Fruit fly (Drosophila melanogaster): ENCODE data around the gene Sema5c.

Sema5c gene

dm6 chr3L:12081679-12082520 lies at the start of gene Sema5c:
Sema5c (minus strand) TSS chr3L:12081830.
- TF ChIP-seq h (optimal IDR thresholded peaks at IDR 0.05) = no peak

DNA sequence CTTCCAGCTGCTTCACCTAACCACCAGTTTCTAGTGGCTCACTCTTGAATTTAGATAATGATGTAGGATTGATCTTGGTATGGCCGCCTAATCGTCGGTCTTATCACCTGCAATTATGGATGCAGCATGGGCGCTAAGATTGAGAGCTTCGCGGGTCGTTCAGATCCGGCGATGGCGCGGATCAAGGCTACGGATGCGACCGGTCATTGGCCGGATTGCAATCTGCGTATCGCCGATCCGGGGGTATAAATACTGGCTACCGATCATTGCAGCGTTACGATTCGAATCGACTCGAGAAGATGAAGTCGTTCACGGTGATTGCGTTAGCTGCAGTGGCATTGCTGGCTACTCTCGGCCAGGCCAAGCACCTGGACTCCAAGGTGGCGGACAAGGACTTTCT lies 47.5 kb upstream of the Sema5c start, which contains the start of gene Lsp2:
TSS of gene Lsp2 (plus strand) at position 283 of the 400 bp plus-strand sequence.
- no peak for TF ChIP-seq insv (optimal IDR thresholded peaks at IDR 0.05)
- TF ChIP-seq Myc (optimal IDR thresholded peaks at IDR 0.05) = no peak
- no peak for TF ChIP-seq psq (optimal IDR thresholded peaks at IDR 0.05)
- no peak for TF ChIP-seq Sin3A (optimal IDR thresholded peaks at IDR 0.05)
- TF ChIP-seq h (optimal IDR thresholded peaks at IDR 0.05) = no peak
- TF ChIP-seq ttk (optimal IDR thresholded peaks at IDR 0.05) = no peak

DNA sequence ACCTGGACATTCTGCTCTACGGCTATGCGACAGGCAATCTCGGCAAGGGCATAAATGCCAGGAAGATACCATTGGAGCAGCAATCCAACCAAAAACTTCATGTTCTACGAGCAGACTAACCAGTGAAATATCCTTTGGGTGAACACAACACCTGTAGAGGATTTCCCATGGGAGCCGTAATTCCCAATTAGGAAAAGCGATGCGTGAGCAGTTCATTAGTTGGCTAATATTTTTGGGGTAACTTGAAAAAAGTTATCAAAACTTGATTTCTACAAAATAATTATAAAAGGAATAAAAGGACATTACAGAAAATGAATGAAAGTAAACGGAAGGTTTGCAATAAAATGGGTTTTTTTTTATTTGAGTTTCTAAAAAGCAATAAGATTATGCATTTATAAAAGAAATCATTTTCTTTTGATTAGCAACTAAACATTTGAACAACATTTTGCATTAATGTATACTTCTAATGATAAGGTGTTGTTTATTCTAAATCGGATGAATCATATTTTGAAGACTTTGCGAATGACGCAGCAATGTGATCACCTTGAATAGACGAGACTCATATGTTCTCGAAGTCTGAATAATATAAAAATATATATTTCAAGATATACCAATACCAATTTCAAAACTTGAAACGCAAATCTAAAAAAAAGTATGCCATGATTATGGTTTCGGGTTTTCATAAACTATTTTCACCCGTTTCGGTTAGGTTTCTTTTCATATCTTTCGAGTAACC lies 45.8 kb upstream of the Sema5c start, which contains the start of the genes Ir68b and CG34241:
TSS of gene Ir68b (minus strand) at position 101 of the 736 bp plus-strand sequence.
TSS of gene CG34241 (plus strand) at position 686 of the 736 bp plus-strand sequence.
- TF ChIP-seq Myc (optimal IDR thresholded peaks at IDR 0.05) (no peak), h (optimal IDR thresholded peaks at IDR 0.05) (no peak), psq (optimal IDR thresholded peaks at IDR 0.05) (no peak), Sin3A (optimal IDR thresholded peaks at IDR 0.05) (no peak), insv (optimal IDR thresholded peaks at IDR 0.05) (no peak), ttk (optimal IDR thresholded peaks at IDR 0.05) (no peak)

DNA sequence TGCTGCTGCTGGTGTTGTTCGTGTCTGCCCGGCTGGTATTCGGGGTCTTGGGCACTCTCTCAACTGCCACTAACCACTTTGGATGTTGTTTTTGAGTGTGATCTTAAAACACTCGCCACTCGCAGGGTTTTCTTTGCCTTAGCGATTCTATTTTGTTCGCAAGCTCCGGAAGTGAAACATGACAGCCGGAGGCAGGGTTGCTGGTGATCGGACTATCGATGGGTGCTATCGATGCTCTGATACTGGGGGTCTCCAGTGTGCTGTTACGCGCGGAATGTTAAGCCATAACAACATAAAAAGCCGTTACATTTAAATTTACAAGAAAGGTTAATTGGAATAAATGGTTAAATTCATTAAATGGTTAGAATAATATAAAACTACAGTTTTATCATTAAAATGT lies 43.3 kb upstream of the Sema5c start, which contains the start of gene yps:
TSS of gene yps (minus strand) at position 176 of the 400 bp plus-strand sequence.
- no peak for TF ChIP-seq h (optimal IDR thresholded peaks at IDR 0.05)
- no peak for TF ChIP-seq Myc (optimal IDR thresholded peaks at IDR 0.05)
- TF ChIP-seq insv (optimal IDR thresholded peaks at IDR 0.05) = no peak
- no peak for TF ChIP-seq ttk (optimal IDR thresholded peaks at IDR 0.05)
- TF ChIP-seq psq (optimal IDR thresholded peaks at IDR 0.05) = no peak
- TF ChIP-seq Sin3A (optimal IDR thresholded peaks at IDR 0.05) = no peak

- TF ChIP-seq psq (optimal IDR thresholded peaks at IDR 0.05) = no peak
- no peak for TF ChIP-seq Myc (optimal IDR thresholded peaks at IDR 0.05)
- TF ChIP-seq h (optimal IDR thresholded peaks at IDR 0.05) = no peak
- no peak for TF ChIP-seq Sin3A (optimal IDR thresholded peaks at IDR 0.05)
These were observed 42.5 kb upstream of the Sema5c start for dm6 chr3L:12124138-12124583.

dm6 chr3L:12122891-12123290 lies 41.3 kb upstream of the Sema5c start:
- TF ChIP-seq insv (optimal IDR thresholded peaks at IDR 0.05) (no peak), ttk (optimal IDR thresholded peaks at IDR 0.05) (no peak), Sin3A (optimal IDR thresholded peaks at IDR 0.05) (no peak), psq (optimal IDR thresholded peaks at IDR 0.05) (no peak), Myc (optimal IDR thresholded peaks at IDR 0.05) (no peak), h (optimal IDR thresholded peaks at IDR 0.05) (no peak)

- TF ChIP-seq psq (optimal IDR thresholded peaks at IDR 0.05) = no peak
- TF ChIP-seq h (optimal IDR thresholded peaks at IDR 0.05) = no peak
- TF ChIP-seq Myc (optimal IDR thresholded peaks at IDR 0.05) = no peak
- no peak for TF ChIP-seq Sin3A (optimal IDR thresholded peaks at IDR 0.05)
- no peak for TF ChIP-seq insv (optimal IDR thresholded peaks at IDR 0.05)
- no peak for TF ChIP-seq ttk (optimal IDR thresholded peaks at IDR 0.05)
These were observed 38.4 kb upstream of the Sema5c start, which contains the start of gene CG11560 for dm6 chr3L:12119875-12120485. CG11560 (plus strand) TSS chr3L:12120019.

- no peak for TF ChIP-seq ttk (optimal IDR thresholded peaks at IDR 0.05)
- TF ChIP-seq insv (optimal IDR thresholded peaks at IDR 0.05) = no peak
- no peak for TF ChIP-seq Sin3A (optimal IDR thresholded peaks at IDR 0.05)
- TF ChIP-seq Myc (optimal IDR thresholded peaks at IDR 0.05) = no peak
- no peak for TF ChIP-seq psq (optimal IDR thresholded peaks at IDR 0.05)
- TF ChIP-seq h (optimal IDR thresholded peaks at IDR 0.05) = no peak
These were observed 37.0 kb upstream of the Sema5c start for dm6 chr3L:12118631-12119030.

DNA sequence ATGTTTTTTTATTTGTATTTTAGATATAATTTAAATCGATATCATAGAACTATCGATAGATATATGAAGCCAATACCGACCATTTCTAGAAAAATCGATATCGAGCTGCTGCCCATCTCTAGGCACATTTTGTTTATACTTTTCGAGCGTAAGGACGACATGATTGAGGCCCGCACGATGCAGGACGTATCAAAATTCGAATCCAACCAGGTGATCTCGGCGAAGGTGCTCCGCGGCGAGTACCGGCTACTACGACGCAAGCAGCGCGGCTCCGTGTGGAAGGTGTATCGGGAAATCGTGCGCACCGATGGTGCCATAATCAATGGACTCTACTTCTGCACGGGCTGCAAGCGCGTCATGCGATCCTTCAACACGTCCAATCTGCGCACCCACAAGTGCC lies 36.5 kb upstream of the Sema5c start, which contains the start of gene ssp:
TSS of gene ssp (plus strand) at position 102 of the 400 bp plus-strand sequence.
- TF ChIP-seq insv (optimal IDR thresholded peaks at IDR 0.05) = no peak
- TF ChIP-seq Sin3A (optimal IDR thresholded peaks at IDR 0.05) = no peak
- TF ChIP-seq h (optimal IDR thresholded peaks at IDR 0.05) = no peak
- TF ChIP-seq psq (optimal IDR thresholded peaks at IDR 0.05) = no peak
- TF ChIP-seq Myc (optimal IDR thresholded peaks at IDR 0.05) = no peak
- TF ChIP-seq ttk (optimal IDR thresholded peaks at IDR 0.05) = no peak

- no peak for TF ChIP-seq Myc (optimal IDR thresholded peaks at IDR 0.05)
- TF ChIP-seq psq (optimal IDR thresholded peaks at IDR 0.05) = no peak
- TF ChIP-seq h (optimal IDR thresholded peaks at IDR 0.05) = no peak
- no peak for TF ChIP-seq ttk (optimal IDR thresholded peaks at IDR 0.05)
- no peak for TF ChIP-seq Sin3A (optimal IDR thresholded peaks at IDR 0.05)
- TF ChIP-seq insv (optimal IDR thresholded peaks at IDR 0.05) = no peak
These were observed 34.5 kb upstream of the Sema5c start, which contains the start of gene vers for dm6 chr3L:12115966-12116735. vers (plus strand) TSS chr3L:12116101.

DNA sequence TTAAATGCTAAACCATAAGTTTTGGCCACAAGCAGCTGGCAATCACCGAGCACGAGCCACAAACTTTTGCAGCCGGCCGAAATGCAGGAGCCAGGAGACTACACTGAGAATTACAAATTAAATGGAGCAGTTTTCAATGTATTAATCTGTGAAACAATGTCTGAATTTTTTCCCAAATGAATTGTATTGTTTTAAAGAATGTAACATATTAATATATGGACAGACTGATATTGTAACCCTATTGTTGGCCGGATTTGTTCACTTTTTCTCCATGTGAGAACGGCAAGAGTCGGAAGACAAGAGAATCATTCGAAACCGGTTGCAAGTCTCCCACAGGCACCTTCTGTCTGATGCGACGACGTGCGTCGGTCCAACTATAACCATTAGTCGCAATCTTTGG lies 33.5 kb upstream of the Sema5c start:
- no peak for TF ChIP-seq h (optimal IDR thresholded peaks at IDR 0.05)
- no peak for TF ChIP-seq psq (optimal IDR thresholded peaks at IDR 0.05)
- TF ChIP-seq Sin3A (optimal IDR thresholded peaks at IDR 0.05) = no peak
- no peak for TF ChIP-seq ttk (optimal IDR thresholded peaks at IDR 0.05)
- TF ChIP-seq insv (optimal IDR thresholded peaks at IDR 0.05) = no peak
- no peak for TF ChIP-seq Myc (optimal IDR thresholded peaks at IDR 0.05)
